Worm (Caenorhabditis elegans): ENCODE measurements around the gene fbxb-61.
"Not testable (repeated sequence)": the region's sequence is repeated elsewhere in the genome, so short reads cannot be mapped to it uniquely, and the experiment has no call there.

Gene fbxb-61

DNA sequence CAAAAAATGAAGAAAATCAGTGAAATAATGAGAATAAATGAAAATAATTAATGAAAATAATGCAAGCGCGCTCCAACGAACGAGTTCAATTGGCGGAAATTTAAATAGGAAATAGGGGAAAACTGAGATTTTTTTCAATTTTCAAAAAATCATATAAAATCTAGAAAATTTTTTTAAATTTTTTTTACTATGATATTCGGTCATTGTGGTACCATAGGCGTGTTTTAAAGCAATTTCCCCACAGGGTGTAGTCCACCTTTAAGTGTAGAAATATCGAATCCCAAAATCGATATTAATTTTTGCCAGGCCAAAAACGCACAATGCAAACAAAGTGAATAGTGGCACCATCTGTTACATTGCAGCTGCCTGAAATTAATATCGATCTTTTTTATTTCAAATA, 39.8 kb upstream of the fbxb-61 start, which contains the start of gene F21D9.1:
Gene F21D9.1, plus strand, starts transcription at position 301 of the 400 bp plus-strand sequence.
- not testable (repeated sequence) for TF ChIP-seq pbrm-1 (GFP tag; IDR thresholded peaks at IDR 0.05); rcor-1 (GFP tag; IDR thresholded peaks at IDR 0.05); mes-4 (tag; optimal IDR thresholded peaks at IDR 0.05)

DNA sequence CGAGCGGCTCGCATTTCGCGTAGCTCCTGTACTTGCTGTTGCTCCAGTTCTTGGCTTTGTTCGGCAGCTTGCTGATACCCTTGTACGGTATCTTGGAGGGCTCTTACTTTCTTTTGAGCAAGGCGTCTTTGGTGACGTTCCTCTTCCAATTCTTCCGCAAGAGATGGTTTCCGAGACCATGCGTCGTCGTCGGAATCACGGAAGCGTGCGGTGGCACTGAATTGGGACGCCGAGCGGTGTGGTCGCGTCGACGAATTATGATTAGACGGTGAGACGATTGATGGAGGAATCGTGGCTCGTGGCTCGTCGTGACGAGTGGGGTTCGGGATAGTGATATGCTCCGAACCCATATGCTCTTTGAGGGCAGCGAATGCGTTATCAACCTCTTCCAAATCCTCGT, 27.6 kb upstream of the fbxb-61 start:
- TF ChIP-seq Y53F4B.3 (GFP tag; IDR thresholded peaks at IDR 0.05) (no peak), nhr-120 (GFP tag; IDR thresholded peaks at IDR 0.05) (0 out of 2 replicates have a peak, but pooled peaks have one; percentile 58)

DNA sequence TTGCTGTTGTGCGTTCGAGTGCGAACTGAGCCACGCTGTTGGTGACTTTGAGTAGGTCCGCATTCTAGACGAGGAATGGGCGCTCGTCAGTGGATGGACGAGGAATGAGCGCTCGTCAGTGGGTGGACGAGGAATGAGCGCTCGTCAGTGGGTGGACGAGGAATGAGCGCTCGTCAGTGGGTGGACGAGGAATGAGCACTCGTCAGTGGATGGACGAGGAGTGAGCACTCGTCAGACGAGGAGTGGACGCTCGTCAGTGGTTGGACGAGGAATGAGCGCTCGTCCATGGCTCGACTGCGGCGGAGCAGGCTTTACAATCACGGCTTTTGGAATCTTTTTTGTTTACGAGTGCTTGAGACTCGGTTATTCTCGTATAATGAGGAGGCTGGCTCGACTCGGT, 25.4 kb upstream of the fbxb-61 start:
- TF ChIP-seq dpff-1 (tag; optimal IDR thresholded peaks at IDR 0.05) (no peak), zfh-2 (GFP tag; conservative IDR thresholded peaks at IDR 0.05) (peak; percentile 63; the same call in 1 of the 2 replicates), egrh-3 (GFP tag; IDR thresholded peaks at IDR 0.05) (peak; percentile 23; the same call in 1 of the 2 replicates)

DNA sequence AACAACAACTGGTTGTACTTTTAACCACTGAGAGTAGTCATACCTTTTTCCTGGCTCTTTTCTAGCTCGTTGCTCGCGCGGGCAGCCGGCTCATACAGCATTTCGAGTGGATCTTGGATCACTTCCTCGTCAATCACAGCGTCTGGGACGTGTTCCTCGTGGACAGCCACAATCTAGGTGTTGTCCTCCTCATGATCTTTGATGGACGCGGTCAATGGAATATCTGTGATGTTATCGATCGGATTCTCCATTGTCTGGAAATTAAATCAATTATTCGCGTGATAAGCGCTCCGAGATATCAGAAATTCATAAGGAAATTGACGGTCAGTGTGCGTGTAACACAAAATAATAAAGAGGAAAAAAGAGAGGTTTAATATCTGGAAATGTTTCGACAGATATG, 24.0 kb upstream of the fbxb-61 start, which contains the start of gene F21D9.8:
Gene F21D9.8, minus strand, starts transcription at position 101 of the 400 bp plus-strand sequence.
- TF ChIP-seq F52B5.7 (tag; optimal IDR thresholded peaks at IDR 0.05) (no peak), ztf-18 (tag; optimal IDR thresholded peaks at IDR 0.05) (no peak), B0035.1 (tag; optimal IDR thresholded peaks at IDR 0.05) (no peak), him-1 (tag; optimal IDR thresholded peaks at IDR 0.05) (no peak), ceh-91 (GFP tag; IDR thresholded peaks at IDR 0.05) (no peak), lin-35 (GFP tag; optimal IDR thresholded peaks at IDR 0.05) (no peak), somi-1 (GFP tag; optimal IDR thresholded peaks at IDR 0.05) (no peak), akir-1 (GFP tag; optimal IDR thresholded peaks at IDR 0.05) (no peak), tbp1 (GFP tag; optimal IDR thresholded peaks at IDR 0.05) (no peak), dpl-1 (GFP tag; optimal IDR thresholded peaks at IDR 0.05) (no peak), F33H1.4 (GFP tag; IDR thresholded peaks at IDR 0.05) (no peak), madf-3 (GFP tag; IDR thresholded peaks at IDR 0.05) (no peak)

DNA sequence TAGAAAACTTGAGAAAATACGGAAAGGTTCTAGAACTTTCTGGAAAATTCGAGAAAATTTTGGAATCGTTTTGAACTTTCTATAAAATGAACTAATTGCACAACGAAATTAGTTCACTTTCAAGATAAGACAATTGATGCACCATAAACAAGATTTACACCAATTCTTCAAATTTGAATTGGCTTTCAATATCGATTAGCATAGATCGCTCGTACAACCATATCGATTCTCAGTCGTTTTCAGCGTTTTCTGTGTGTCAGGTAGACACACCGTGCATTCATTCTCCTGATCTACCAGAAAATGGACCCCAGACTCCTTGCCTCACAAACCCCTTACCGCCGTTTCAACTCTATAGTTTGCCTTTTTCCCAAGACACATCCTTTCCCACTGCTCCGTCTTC, 21.6 kb upstream of the fbxb-61 start, which contains the start of gene fbxb-117:
Gene fbxb-117, plus strand, starts transcription at position 301 of the 400 bp plus-strand sequence.
- TF ChIP-seq ama-1 (optimal IDR thresholded peaks at IDR 0.05) (no peak), ama-1 (GFP tag; optimal IDR thresholded peaks at IDR 0.05) (no peak)

DNA sequence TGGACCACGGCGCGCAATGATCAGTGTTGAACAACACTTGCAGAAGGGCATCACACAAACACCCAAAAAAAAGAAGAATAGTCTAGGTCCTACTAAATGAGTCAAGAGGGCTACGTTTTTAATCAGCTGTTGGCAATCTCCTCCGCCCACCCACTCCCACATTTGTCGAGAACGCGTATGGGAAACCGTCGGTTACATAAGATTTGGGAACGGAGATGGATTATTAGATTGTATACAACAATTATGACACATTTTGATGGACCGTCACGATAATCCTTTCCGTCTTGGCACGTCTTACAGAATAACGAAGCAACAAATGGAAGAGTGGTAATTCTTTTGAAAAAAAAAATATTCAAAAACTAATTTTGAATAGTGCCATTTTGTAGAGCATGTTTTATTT, 18.0 kb upstream of the fbxb-61 start:
- TF ChIP-seq nfyb-1 (GFP tag; IDR thresholded peaks at IDR 0.05) (no peak), ceh-91 (GFP tag; IDR thresholded peaks at IDR 0.05) (no peak), Y95B8A.8 (GFP tag; IDR thresholded peaks at IDR 0.05) (no peak), cebp-1 (GFP tag; IDR thresholded peaks at IDR 0.05) (no peak), cebp-1 (tag; optimal IDR thresholded peaks at IDR 0.05) (no peak), egl-44 (GFP tag; IDR thresholded peaks at IDR 0.05) (no peak), attf-6 (GFP tag; IDR thresholded peaks at IDR 0.05) (no peak)

DNA sequence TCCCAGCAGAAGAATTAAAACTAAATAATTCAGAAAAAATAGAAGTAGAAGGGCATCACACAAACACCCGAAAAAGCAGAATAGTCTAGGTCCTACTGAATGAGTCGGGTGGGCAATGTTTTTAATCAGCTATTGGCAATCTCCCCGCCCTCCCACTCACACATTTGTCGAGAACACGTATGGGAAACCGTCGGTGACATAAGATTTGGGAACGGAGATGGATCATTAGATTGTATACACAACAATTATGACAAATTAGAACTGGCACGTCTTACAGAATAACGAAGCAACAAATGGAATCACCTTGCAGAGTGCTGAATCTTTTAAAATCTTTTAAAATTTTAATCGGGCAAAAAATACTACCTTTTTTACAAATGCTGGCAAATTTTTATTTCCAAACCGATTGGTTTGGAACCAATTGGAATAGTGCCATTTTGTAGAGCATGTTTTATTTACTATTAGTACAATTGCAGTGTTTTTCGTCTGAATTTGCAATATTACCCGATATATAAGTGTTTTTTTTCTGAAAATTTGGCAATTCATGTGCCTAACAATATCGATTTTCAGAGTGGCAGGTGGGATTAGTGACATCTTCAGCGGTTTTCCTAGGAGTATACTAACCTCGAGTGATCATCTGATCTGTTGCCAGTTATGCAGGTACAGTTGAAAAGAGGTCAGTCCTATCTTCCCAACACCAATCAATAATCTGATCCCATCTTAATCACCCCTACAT, 15.7 kb upstream of the fbxb-61 start, which contains the start of the genes F55C9.3 and fbxb-57:
Gene F55C9.3, minus strand, starts transcription at position 101 of the 733 bp plus-strand sequence.
Gene fbxb-57, plus strand, starts transcription at position 683 of the 733 bp plus-strand sequence.
- TF ChIP-seq cebp-2 (GFP tag; IDR thresholded peaks at IDR 0.05) (no peak), lir-1 (GFP tag; conservative IDR thresholded peaks at IDR 0.05) (no peak), mxl-1 (tag; optimal IDR thresholded peaks at IDR 0.05) (no peak), attf-3 (GFP tag; conservative IDR thresholded peaks at IDR 0.05) (no peak), T07F8.4 (tag; optimal IDR thresholded peaks at IDR 0.05) (no peak), C17E4.6 (GFP tag; IDR thresholded peaks at IDR 0.05) (no peak), egl-44 (GFP tag; IDR thresholded peaks at IDR 0.05) (no peak), chd-7 (tag; optimal IDR thresholded peaks at IDR 0.05) (no peak), ZK185.1 (tag; optimal IDR thresholded peaks at IDR 0.05; ENCODE audit: poor library complexity, severe bottlenecking) (no peak)

All from whole organism, young adult.